Fruit fly (Drosophila melanogaster): ENCODE measurements around the gene PH4alphaMP.

dm6 chr3R:30487828-30488227 lies 8.1 kb downstream of the PH4alphaMP start, which contains the start of gene Jon99Fii:
- TF ChIP-seq CG6175 (GFP tag; IDR thresholded peaks at IDR 0.05) (no peak), CG34422 (GFP tag; IDR thresholded peaks at IDR 0.05) (no peak), usp (GFP tag; optimal IDR thresholded peaks at IDR 0.05) (no peak), CG13287 (GFP tag; IDR thresholded peaks at IDR 0.05; ENCODE audit: partially characterized antibody) (no peak)
